Fruit fly (Drosophila melanogaster): ENCODE results near the gene CG8745.

CG8745 gene

DNA sequence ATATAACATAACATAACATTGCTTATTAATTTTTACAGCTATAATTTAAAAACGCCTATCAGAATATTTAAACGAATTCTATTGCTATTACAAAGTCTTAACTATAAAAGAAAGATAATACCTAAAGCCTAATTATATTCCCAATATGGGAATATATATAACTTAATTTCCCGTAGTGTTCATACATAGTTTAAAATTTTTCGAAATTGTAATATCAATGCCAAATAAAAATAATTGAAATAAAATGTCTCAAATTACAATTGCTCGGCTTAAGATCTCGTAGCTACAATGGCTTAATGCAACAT, 37.3 kb upstream of the CG8745 start (continued):
- TF ChIP-seq ems (GFP tag; optimal IDR thresholded peaks at IDR 0.05) (no peak), toy (GFP tag; IDR thresholded peaks at IDR 0.05) (no peak), CG10959 (GFP tag; IDR thresholded peaks at IDR 0.05) (no peak), CG33213 (GFP tag; optimal IDR thresholded peaks at IDR 0.05) (no peak), hth (optimal IDR thresholded peaks at IDR 0.05) (no peak), CG10979 (tag; optimal IDR thresholded peaks at IDR 0.05) (no peak), tap (tag; optimal IDR thresholded peaks at IDR 0.05) (no peak), CG34422 (GFP tag; IDR thresholded peaks at IDR 0.05) (no peak), HLH4C (GFP tag; IDR thresholded peaks at IDR 0.05; ENCODE audit: partially characterized antibody) (no peak), Asciz (GFP tag; optimal IDR thresholded peaks at IDR 0.05) (no peak), so (GFP tag; IDR thresholded peaks at IDR 0.05) (no peak), CG11398 (GFP tag; optimal IDR thresholded peaks at IDR 0.05) (no peak), CG34224 (GFP tag; IDR thresholded peaks at IDR 0.05; ENCODE audit: partially characterized antibody) (no peak), CG4360 (GFP tag; IDR thresholded peaks at IDR 0.05) (no peak), z (GFP tag; IDR thresholded peaks at IDR 0.05) (no peak), CG13296 (GFP tag; optimal IDR thresholded peaks at IDR 0.05) (no peak), CG7839 (tag; optimal IDR thresholded peaks at IDR 0.05) (peak; percentile 44), CG14441 (GFP tag; IDR thresholded peaks at IDR 0.05) (no peak), CG17328 (GFP tag; IDR thresholded peaks at IDR 0.05) (no peak), shn (GFP tag; optimal IDR thresholded peaks at IDR 0.05) (no peak), CG15269 (tag; optimal IDR thresholded peaks at IDR 0.05) (peak; percentile 1), Camta (GFP tag; optimal IDR thresholded peaks at IDR 0.05) (no peak), NC2β (GFP tag; optimal IDR thresholded peaks at IDR 0.05) (no peak), CG8359 (GFP tag; optimal IDR thresholded peaks at IDR 0.05; ENCODE audit: borderline replicate concordance) (no peak), CG9609 (GFP tag; optimal IDR thresholded peaks at IDR 0.05) (no peak), Lim3 (GFP tag; IDR thresholded peaks at IDR 0.05) (no peak), CG4854 (GFP tag; optimal IDR thresholded peaks at IDR 0.05) (no peak), slbo (GFP tag; IDR thresholded peaks at IDR 0.05) (peak; percentile 44; the same call in 1 of the 2 replicates), Usf (GFP tag; optimal IDR thresholded peaks at IDR 0.05) (no peak), CG32767 (GFP tag; IDR thresholded peaks at IDR 0.05) (no peak), CG1024 (GFP tag; IDR thresholded peaks at IDR 0.05) (no peak), CG1792 (GFP tag; optimal IDR thresholded peaks at IDR 0.05) (no peak), gsb (GFP tag; IDR thresholded peaks at IDR 0.05) (no peak), HHEX (GFP tag; optimal IDR thresholded peaks at IDR 0.05) (no peak), CG2889 (GFP tag; IDR thresholded peaks at IDR 0.05) (no peak), Hr3 (GFP tag; optimal IDR thresholded peaks at IDR 0.05) (no peak), ac (GFP tag; optimal IDR thresholded peaks at IDR 0.05) (no peak), jing (GFP tag; optimal IDR thresholded peaks at IDR 0.05) (no peak), CG10147 (GFP tag; optimal IDR thresholded peaks at IDR 0.05) (peak; percentile 17), CG11560 (tag; IDR thresholded peaks at IDR 0.05) (no peak), gcm2 (GFP tag; optimal IDR thresholded peaks at IDR 0.05) (no peak), emc (GFP tag; optimal IDR thresholded peaks at IDR 0.05) (no peak), CG5180 (GFP tag; optimal IDR thresholded peaks at IDR 0.05) (no peak), CG17829 (tag; optimal IDR thresholded peaks at IDR 0.05) (no peak), gcm (GFP tag; optimal IDR thresholded peaks at IDR 0.05) (no peak), hkb (optimal IDR thresholded peaks at IDR 0.05) (no peak), hkb (GFP tag; IDR thresholded peaks at IDR 0.05) (no peak), CG3407 (GFP tag; optimal IDR thresholded peaks at IDR 0.05) (no peak), CG10565 (GFP tag; optimal IDR thresholded peaks at IDR 0.05) (no peak), Dek (tag; optimal IDR thresholded peaks at IDR 0.05) (no peak), pzg (GFP tag; optimal IDR thresholded peaks at IDR 0.05) (no peak), pho (GFP tag; optimal IDR thresholded peaks at IDR 0.05) (no peak), onecut (GFP tag; IDR thresholded peaks at IDR 0.05) (no peak), Ssrp (tag; optimal IDR thresholded peaks at IDR 0.05) (no peak)

Data from whole organism, embryonic.